Fruit fly (Drosophila melanogaster) whole organism, adult: Measurements from ENCODE around the gene 2mit.

ENCODE experiments used
- CG11617 ChIP-seq: fragments of 200-800 bp; sonication (Bioruptor generic); optimal IDR thresholded peaks from 2 replicates; lab custom pipeline; 2017; ENCODE audit warnings: mild to moderate bottlenecking, missing biosample characterization, missing genetic modification reagents, missing genetic modification characterization
- CG12768 ChIP-seq: fragments of 200-800 bp; sonication (Bioruptor generic); optimal IDR thresholded peaks from 2 replicates; lab custom pipeline; 2017; ENCODE audit warnings: missing biosample characterization, missing genetic modification characterization, mild to moderate bottlenecking, moderate library complexity, missing genetic modification reagents
- CG33017 ChIP-seq: fragments of 200-800 bp; sonication (Bioruptor generic); optimal IDR thresholded peaks from 2 replicates; lab custom pipeline; 2018; ENCODE audit warnings: missing biosample characterization, mild to moderate bottlenecking, missing genetic modification characterization, moderate library complexity
- CG7101 ChIP-seq: fragments of 200-800 bp; sonication (Bioruptor generic); optimal IDR thresholded peaks from 2 replicates; lab custom pipeline; 2018; ENCODE audit warnings: missing biosample characterization, mild to moderate bottlenecking, missing genetic modification characterization, moderate library complexity
- Clk ChIP-seq: fragments of 200-800 bp; sonication (Bioruptor generic); optimal IDR thresholded peaks from 2 replicates; lab custom pipeline; 2017; ENCODE audit warnings: missing biosample characterization, missing genetic modification characterization
- Crg-1 ChIP-seq: fragments of 200-800 bp; sonication (Bioruptor generic); optimal IDR thresholded peaks from 2 replicates; lab custom pipeline; 2016; ENCODE audit warnings: missing biosample characterization, missing genetic modification characterization
- Hr96 ChIP-seq: fragments of 200-800 bp; sonication (Bioruptor generic); optimal IDR thresholded peaks from 2 replicates; lab custom pipeline; 2016; ENCODE audit warnings: missing biosample characterization, missing genetic modification characterization
- cnc ChIP-seq, 2 experiments: fragments of >200 bp; optimal IDR thresholded peaks; 2 replicates each; lab custom pipeline; 2017
- tj ChIP-seq: fragments of 200-800 bp; sonication (Bioruptor generic); optimal IDR thresholded peaks from 3 replicates; lab custom pipeline; 2017; ENCODE audit warnings: missing biosample characterization, mild to moderate bottlenecking, missing genetic modification characterization, moderate library complexity

DNA sequence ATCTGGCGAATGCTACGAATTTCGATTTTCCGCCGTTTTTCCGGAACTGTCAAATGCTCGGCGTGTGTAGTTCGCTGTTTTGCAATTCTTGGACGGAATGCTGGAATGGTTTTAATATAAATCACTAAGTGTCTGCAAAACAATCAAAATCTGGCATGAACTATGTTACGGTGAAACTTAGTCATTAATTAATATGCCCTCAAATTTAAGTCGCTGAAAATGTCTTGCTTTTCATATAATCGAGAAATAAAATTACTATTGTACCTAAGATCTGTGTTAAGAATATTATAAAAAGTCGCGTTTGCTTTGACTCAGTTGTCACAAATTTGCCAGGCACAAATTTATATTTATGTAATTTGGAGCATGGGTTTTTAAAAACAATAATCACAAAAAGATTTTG lies 35.8 kb upstream of the 2mit start, which contains the start of gene CG8141:
- no peak for TF ChIP-seq tj (GFP tag; lab: Kevin White, UChicago)
- TF ChIP-seq CG7101 (tag; lab: Kevin White, UChicago), result no peak
- TF ChIP-seq CG33017 (tag; lab: Kevin White, UChicago), result no peak
- TF ChIP-seq CG12768 (GFP tag; lab: Kevin White, UChicago), result no peak
- no peak for TF ChIP-seq Crg-1 (GFP tag; lab: Kevin White, UChicago)
- no peak for TF ChIP-seq Hr96 (GFP tag; lab: Kevin White, UChicago)
- TF ChIP-seq Clk (GFP tag; lab: Kevin White, UChicago), result no peak
- no peak for TF ChIP-seq cnc (optimal IDR thresholded peaks at IDR 0.05; lab: Kevin White, UChicago)
- TF ChIP-seq CG11617 (GFP tag; lab: Kevin White, UChicago), result no peak
